Fruit fly (Drosophila melanogaster): ENCODE results near the gene CG31823.

CG31823 gene

DNA sequence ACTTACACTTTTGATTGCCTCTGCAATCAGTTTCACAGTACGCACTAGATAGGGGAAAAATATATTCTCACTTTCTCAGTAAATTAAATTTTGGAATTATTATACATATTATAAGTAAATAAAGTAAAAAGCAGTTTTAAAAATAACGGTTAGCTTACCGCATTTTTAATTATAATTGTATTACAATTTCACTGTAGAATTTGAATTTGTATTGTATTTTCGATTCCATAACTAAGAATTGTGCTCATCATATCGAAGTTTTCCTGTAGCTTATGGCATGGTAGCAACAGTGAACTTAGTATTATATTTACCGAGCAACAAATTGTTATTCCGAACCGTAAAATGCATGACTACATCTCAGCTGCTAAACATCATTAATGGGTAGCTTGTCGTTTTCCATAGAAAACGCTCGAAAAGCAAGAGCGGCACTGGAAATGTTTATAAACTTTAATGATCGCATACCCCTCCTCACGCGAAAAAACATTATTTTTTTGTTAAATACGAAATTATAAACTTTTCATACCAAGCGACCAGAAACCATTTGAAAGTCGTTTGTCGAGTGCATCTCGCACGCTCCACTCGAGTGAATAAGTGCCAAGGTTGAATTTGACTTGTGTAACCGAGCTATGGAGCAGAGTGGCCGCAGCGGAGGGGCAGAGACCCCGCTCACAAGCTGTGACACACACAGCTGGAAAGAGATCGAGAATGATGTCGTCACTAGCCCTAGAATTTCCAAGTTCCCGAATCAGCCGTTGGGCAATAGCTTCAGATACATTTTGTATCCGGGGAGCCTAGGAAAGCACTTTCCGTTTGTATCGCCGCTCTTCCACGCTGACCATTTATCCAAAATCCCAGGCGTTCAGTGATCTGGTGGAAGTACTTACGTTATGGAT, 11.9 kb upstream of the CG31823 start (continued):
- no peak for TF ChIP-seq Myc (optimal IDR thresholded peaks at IDR 0.05)
- peak; percentile 94 for TF ChIP-seq rgr (GFP tag; optimal IDR thresholded peaks at IDR 0.05)
- peak; percentile 78 for TF ChIP-seq fru (GFP tag; optimal IDR thresholded peaks at IDR 0.05)

DNA sequence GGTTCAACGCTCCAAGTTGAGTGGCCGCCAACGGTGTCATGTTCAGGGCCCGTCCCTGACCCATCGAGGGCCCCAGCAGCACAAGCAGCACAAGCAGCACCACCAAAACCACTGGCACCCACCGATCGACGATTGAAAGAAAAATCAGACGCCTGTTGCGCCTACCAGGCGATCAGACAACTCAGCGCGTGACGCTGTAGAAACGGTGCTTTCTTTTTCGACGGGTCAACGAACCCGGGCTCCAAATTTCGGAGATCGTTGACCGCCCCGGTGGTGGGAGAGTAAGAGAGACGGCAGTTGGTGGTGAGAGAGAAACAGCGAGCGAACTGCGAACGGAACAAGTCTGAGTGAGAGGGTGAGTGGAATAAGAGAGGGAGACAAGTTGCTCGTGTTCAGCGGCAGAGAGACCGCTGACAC, 11.3 kb upstream of the CG31823 start:
- TF ChIP-seq Dfd (GFP tag; optimal IDR thresholded peaks at IDR 0.05) (no peak), Hr83 (GFP tag; optimal IDR thresholded peaks at IDR 0.05; ENCODE audit: poor library complexity, severe bottlenecking) (no peak), OdsH (GFP tag; optimal IDR thresholded peaks at IDR 0.05) (no peak), Abd-B (GFP tag; optimal IDR thresholded peaks at IDR 0.05) (no peak), Dif (GFP tag; optimal IDR thresholded peaks at IDR 0.05; ENCODE audit: partially characterized antibody) (peak; percentile 89), Sp1 (GFP tag; optimal IDR thresholded peaks at IDR 0.05) (no peak), foxo (GFP tag; optimal IDR thresholded peaks at IDR 0.05) (no peak), dl (GFP tag; optimal IDR thresholded peaks at IDR 0.05; ENCODE audit: insufficient read depth in 1 of 2, partially characterized antibody in 2 of 2) (peak; percentile 89 to 95), Rel (GFP tag; optimal IDR thresholded peaks at IDR 0.05) (no peak), Rel (tag; optimal IDR thresholded peaks at IDR 0.05) (peak; percentile 93), ey (GFP tag; optimal IDR thresholded peaks at IDR 0.05) (no peak), h (GFP tag; optimal IDR thresholded peaks at IDR 0.05) (peak; percentile 65), jim (GFP tag; optimal IDR thresholded peaks at IDR 0.05) (no peak), woc (GFP tag; optimal IDR thresholded peaks at IDR 0.05) (no peak), Myc (optimal IDR thresholded peaks at IDR 0.05) (no peak), sage (GFP tag; optimal IDR thresholded peaks at IDR 0.05) (no peak), CG9705 (GFP tag; optimal IDR thresholded peaks at IDR 0.05) (no peak), Vsx2 (GFP tag; optimal IDR thresholded peaks at IDR 0.05; ENCODE audit: partially characterized antibody) (peak; percentile 84), psq (GFP tag; optimal IDR thresholded peaks at IDR 0.05) (no peak)

DNA sequence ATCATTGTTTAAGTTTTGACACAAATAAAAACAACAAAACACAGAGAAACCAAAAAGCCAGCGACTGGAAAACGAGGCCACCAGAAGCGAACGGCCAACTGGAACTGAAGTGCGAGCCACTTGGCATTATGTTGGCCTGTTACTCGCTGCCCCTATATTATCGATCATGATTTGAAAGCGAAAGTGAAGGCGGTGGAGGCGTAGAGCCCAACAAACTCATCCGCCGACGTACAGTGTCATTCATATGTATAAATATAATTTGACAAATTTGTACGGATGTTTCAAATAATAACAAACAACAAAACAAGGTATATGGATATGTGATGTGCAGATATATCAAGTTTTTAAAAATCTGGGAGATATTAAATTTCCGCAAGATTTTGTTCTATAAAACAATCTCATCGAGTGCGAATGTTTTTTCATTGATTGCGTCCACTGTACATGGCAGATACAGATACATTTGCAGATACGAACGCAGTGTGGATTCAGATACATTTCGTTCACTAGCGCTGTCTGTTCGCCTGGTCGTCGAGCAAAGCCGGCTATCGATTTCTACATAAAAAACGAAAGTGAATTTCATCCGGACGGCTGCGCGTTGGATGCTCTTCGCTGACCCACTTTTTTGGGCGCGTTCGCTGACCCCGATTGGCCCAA, 10.7 kb upstream of the CG31823 start:
- TF ChIP-seq Jra (GFP tag; optimal IDR thresholded peaks at IDR 0.05) (peak; percentile 57), br (GFP tag; optimal IDR thresholded peaks at IDR 0.05) (peak; percentile 94), Hr78 (GFP tag; optimal IDR thresholded peaks at IDR 0.05) (no peak), Hnf4 (GFP tag; optimal IDR thresholded peaks at IDR 0.05) (peak; percentile 93), usp (GFP tag; optimal IDR thresholded peaks at IDR 0.05) (no peak), Mio (GFP tag; optimal IDR thresholded peaks at IDR 0.05) (peak; percentile 76), OdsH (GFP tag; optimal IDR thresholded peaks at IDR 0.05) (peak; percentile 98), dmrt93B (GFP tag; optimal IDR thresholded peaks at IDR 0.05) (peak; percentile 86), pan (optimal IDR thresholded peaks at IDR 0.05) (no peak), sage (GFP tag; optimal IDR thresholded peaks at IDR 0.05) (peak; percentile 89), dl (GFP tag; optimal IDR thresholded peaks at IDR 0.05; ENCODE audit: insufficient read depth in 1 of 2, partially characterized antibody in 2 of 2) (peak; percentile 20 to 36), Myc (optimal IDR thresholded peaks at IDR 0.05) (no peak), foxo (GFP tag; optimal IDR thresholded peaks at IDR 0.05) (peak; percentile 78 to 93), CG9705 (GFP tag; optimal IDR thresholded peaks at IDR 0.05) (peak; percentile 85), rgr (GFP tag; optimal IDR thresholded peaks at IDR 0.05) (peak; percentile 97), ey (GFP tag; optimal IDR thresholded peaks at IDR 0.05) (peak; percentile 97), Hr83 (GFP tag; optimal IDR thresholded peaks at IDR 0.05; ENCODE audit: poor library complexity, severe bottlenecking) (peak; percentile 43), dsf (GFP tag; optimal IDR thresholded peaks at IDR 0.05; ENCODE audit: borderline replicate concordance) (peak; percentile 75), Sp1 (GFP tag; optimal IDR thresholded peaks at IDR 0.05) (peak; percentile 90), brk (GFP tag; optimal IDR thresholded peaks at IDR 0.05) (peak; percentile 82), Rel (GFP tag; optimal IDR thresholded peaks at IDR 0.05) (peak; percentile 84), Rel (tag; optimal IDR thresholded peaks at IDR 0.05) (peak; percentile 14), CrebA (GFP tag; optimal IDR thresholded peaks at IDR 0.05; ENCODE audit: borderline replicate concordance) (peak; percentile 72), CG32264 (GFP tag; optimal IDR thresholded peaks at IDR 0.05) (peak; percentile 93), h (GFP tag; optimal IDR thresholded peaks at IDR 0.05) (peak; percentile 94), Dif (GFP tag; optimal IDR thresholded peaks at IDR 0.05; ENCODE audit: partially characterized antibody) (peak; percentile 49), psq (GFP tag; optimal IDR thresholded peaks at IDR 0.05) (peak; percentile 90), tai (GFP tag; optimal IDR thresholded peaks at IDR 0.05) (peak; percentile 71), N (GFP tag; optimal IDR thresholded peaks at IDR 0.05) (no peak), HLH106 (tag; optimal IDR thresholded peaks at IDR 0.05) (peak; percentile 93), sv (GFP tag; optimal IDR thresholded peaks at IDR 0.05) (peak; percentile 97), Dfd (GFP tag; optimal IDR thresholded peaks at IDR 0.05) (peak; percentile 3), woc (GFP tag; optimal IDR thresholded peaks at IDR 0.05) (peak; percentile 93), GATAd (GFP tag; optimal IDR thresholded peaks at IDR 0.05) (peak; percentile 32), lola (GFP tag; optimal IDR thresholded peaks at IDR 0.05) (no peak), Abd-B (GFP tag; optimal IDR thresholded peaks at IDR 0.05) (no peak), fru (GFP tag; optimal IDR thresholded peaks at IDR 0.05) (peak; percentile 97), jim (GFP tag; optimal IDR thresholded peaks at IDR 0.05) (no peak), Vsx2 (GFP tag; optimal IDR thresholded peaks at IDR 0.05; ENCODE audit: partially characterized antibody) (peak; percentile 40)
